Worm (Caenorhabditis elegans) whole organism, mixed stage, embryonic: ENCODE measurements around the gene cut-2.

Experiments used
- blmp-1 ChIP-seq: fragments of 150-350 bp; optimal IDR thresholded peaks from 2 replicates; lab custom pipeline; 2014; ENCODE audit warnings: missing biosample characterization, missing genetic modification characterization
- elt-3 ChIP-seq: fragments of 150-350 bp; optimal IDR thresholded peaks from 2 replicates; lab custom pipeline; 2014; ENCODE audit warnings: missing biosample characterization, missing genetic modification characterization
- ham-2 ChIP-seq: fragments of 200-800 bp; sonication (Bioruptor generic); optimal IDR thresholded peaks from 2 replicates; lab custom pipeline; 2018; ENCODE audit warnings: mild to moderate bottlenecking, missing genetic modification characterization, missing compliant biosample characterization
- lin-13 ChIP-seq: fragments of 150-350 bp; optimal IDR thresholded peaks from 2 replicates; lab custom pipeline; 2014; ENCODE audit warnings: missing biosample characterization, missing genetic modification characterization
- lsy-2 ChIP-seq: fragments of 150-350 bp; optimal IDR thresholded peaks from 2 replicates; lab custom pipeline; 2014; ENCODE audit warnings: missing biosample characterization, missing genetic modification characterization
- mls-2 ChIP-seq: sonication (generic microtip); optimal IDR thresholded peaks from 2 replicates; lab custom pipeline; 2016; ENCODE audit warnings: mild to moderate bottlenecking, missing genetic modification characterization, moderate library complexity, missing compliant biosample characterization
- nhr-237 ChIP-seq: fragments of 150-350 bp; optimal IDR thresholded peaks from 2 replicates; lab custom pipeline; 2014; ENCODE audit warnings: missing biosample characterization, missing genetic modification characterization
- nhr-28 ChIP-seq: fragments of 150-350 bp; optimal IDR thresholded peaks from 2 replicates; lab custom pipeline; 2014; ENCODE audit warnings: missing biosample characterization, missing genetic modification characterization
- nhr-76 ChIP-seq: sonication (generic microtip); optimal IDR thresholded peaks from 2 replicates; lab custom pipeline; 2017; ENCODE audit warnings: missing biosample characterization, missing genetic modification characterization
- sem-2 ChIP-seq: fragments of 200-800 bp; sonication (Bioruptor generic); optimal IDR thresholded peaks from 2 replicates; lab custom pipeline; 2018; ENCODE audit warnings: mild to moderate bottlenecking, missing genetic modification characterization, missing compliant biosample characterization
- snpc-4 ChIP-seq: fragments of 150-350 bp; optimal IDR thresholded peaks from 2 replicates; lab custom pipeline; 2014; ENCODE audit warnings: missing biosample characterization, missing genetic modification characterization

- TF ChIP-seq lsy-2 (tag; lab: Kevin White, UChicago) (no peak), sem-2 (no peak), ham-2 (GFP tag; lab: Kevin White, UChicago) (no peak), mls-2 (tag; lab: Kevin White, UChicago) (no peak), snpc-4 (tag; lab: Kevin White, UChicago) (no peak), nhr-76 (tag; lab: Kevin White, UChicago) (no peak), blmp-1 (tag; lab: Kevin White, UChicago) (no peak), lin-13 (no peak), nhr-28 (tag; lab: Kevin White, UChicago) (no peak), nhr-237 (no peak), elt-3 (tag; lab: Kevin White, UChicago) (no peak)
Measured at ce11 chrV:13380980-13381379, 33.8 kb upstream of the cut-2 start, which contains the start of gene cpz-2.
